Worm (Caenorhabditis elegans) whole organism, midembryonic: Measurements from ENCODE around the gene fbxa-105.

Experiments
- T22C8.4 ChIP-seq: fragments of 200-800 bp; sonication (Bioruptor generic); IDR thresholded peaks from 2 replicates; pipeline ENCODE4 v1.3.6; 2022; ENCODE audit warnings: missing genetic modification characterization, missing compliant biosample characterization
- cog-1 ChIP-seq: sonication (generic microtip); optimal IDR thresholded peaks from 2 replicates; lab custom pipeline; 2016; ENCODE audit warnings: missing genetic modification characterization, missing compliant biosample characterization
- flt-1 ChIP-seq: fragments of 200-800 bp; sonication (Bioruptor generic); IDR thresholded peaks from 2 replicates; pipeline ENCODE4 v1.3.6; 2022; ENCODE audit warnings: missing genetic modification characterization, missing compliant biosample characterization
- klf-2 ChIP-seq: fragments of 200-800 bp; sonication (Bioruptor generic); conservative IDR thresholded peaks from 2 replicates; pipeline ENCODE4 v1.3.6; 2022; ENCODE audit warnings: missing genetic modification reagents, missing genetic modification characterization, missing compliant biosample characterization
- med-1 ChIP-seq: sonication (generic microtip); optimal IDR thresholded peaks from 2 replicates; lab custom pipeline; 2017; ENCODE audit warnings: missing genetic modification characterization, mild to moderate bottlenecking, missing compliant biosample characterization, antibody characterized with exemption, missing genetic modification reagents; ENCODE audit not compliant: insufficient read depth
- ref-1 ChIP-seq: fragments of 200-800 bp; sonication (Bioruptor generic); conservative IDR thresholded peaks from 2 replicates; pipeline ENCODE4 v1.3.6; 2022; ENCODE audit warnings: missing genetic modification reagents, missing genetic modification characterization, missing compliant biosample characterization
- tab-1 ChIP-seq: fragments of 200-800 bp; sonication (Bioruptor generic); IDR thresholded peaks from 2 replicates; pipeline ENCODE4 v1.3.6; 2022; ENCODE audit warnings: missing genetic modification characterization, missing compliant biosample characterization
- ztf-23 ChIP-seq: fragments of 200-800 bp; sonication (Bioruptor generic); IDR thresholded peaks from 2 replicates; pipeline ENCODE4 v1.3.6; 2022; ENCODE audit warnings: missing genetic modification reagents, missing genetic modification characterization, missing compliant biosample characterization
- ztf-29 ChIP-seq: fragments of 200-800 bp; sonication (Bioruptor generic); IDR thresholded peaks from 2 replicates; pipeline ENCODE4 v1.3.6; 2022; ENCODE audit warnings: missing genetic modification reagents, missing genetic modification characterization, missing compliant biosample characterization

The fbxa-105 gene

ce11 chrV:7341942-7342341 is 49.9 kb downstream of the fbxa-105 start, which contains the start of the genes nhr-263 and nhr-148:
nhr-263 (minus strand) TSS chrV:7342042.
nhr-148 (plus strand) TSS chrV:7342156.
- no peak for TF ChIP-seq cog-1 (tag; lab: Kevin White, UChicago)
- TF ChIP-seq T22C8.4 (GFP tag; lab: Robert Waterston, UW) = no peak
- no peak for TF ChIP-seq tab-1 (GFP tag; lab: Robert Waterston, UW)
- TF ChIP-seq ztf-29 (GFP tag; lab: Robert Waterston, UW) = no peak
- TF ChIP-seq flt-1 (GFP tag; lab: Robert Waterston, UW) = no peak
- TF ChIP-seq klf-2 (GFP tag; lab: Robert Waterston, UW) = no peak
- no peak for TF ChIP-seq med-1 (GFP tag; lab: Kevin White, UChicago)
- no peak for TF ChIP-seq ref-1 (GFP tag; lab: Robert Waterston, UW)
- TF ChIP-seq ztf-23 (GFP tag; lab: Robert Waterston, UW) = no peak
